Worm (Caenorhabditis elegans): ENCODE results near the gene srw-122.
"Not testable (repeated sequence)": the region's sequence is repeated elsewhere in the genome, so short reads cannot be mapped to it uniquely, and the experiment has no call there.

DNA sequence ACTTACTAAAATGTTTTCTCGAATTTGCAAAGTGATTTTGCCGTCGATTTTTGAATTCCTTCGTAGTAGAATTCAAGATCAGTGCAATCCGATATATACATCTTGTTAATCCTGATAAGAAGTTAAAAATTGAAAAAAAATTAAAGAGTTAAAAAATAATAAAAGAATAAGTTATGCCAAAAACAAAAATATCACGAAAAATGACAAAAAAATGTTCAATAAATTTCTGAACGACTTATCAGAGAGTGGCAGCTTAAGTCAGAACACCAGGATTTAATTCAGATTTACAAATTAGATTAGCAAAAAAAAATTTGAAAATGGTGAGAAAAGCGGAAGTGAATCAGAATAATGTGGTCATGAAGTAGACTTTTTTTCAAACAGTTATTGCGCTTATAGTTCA, 23.3 kb upstream of the srw-122 start, which contains the start of gene srw-123:
- not testable (repeated sequence) for TF ChIP-seq let-607 (tag; optimal IDR thresholded peaks at IDR 0.05); Y95B8A.8 (GFP tag; IDR thresholded peaks at IDR 0.05); ztf-18 (tag; optimal IDR thresholded peaks at IDR 0.05); ceh-27 (GFP tag; optimal IDR thresholded peaks at IDR 0.05); lin-54 (GFP tag; optimal IDR thresholded peaks at IDR 0.05)
